Fruit fly (Drosophila melanogaster) Kc167 (cell line): ENCODE data around the gene gfzf.

ENCODE experiments used
- Myc ChIP-seq: fragments of >200 bp; optimal IDR thresholded peaks from 2 replicates; lab custom pipeline; 2017; ENCODE audit warnings: missing external identifiers
- Sin3A ChIP-seq: fragments of >200 bp; optimal IDR thresholded peaks from 2 replicates; lab custom pipeline; 2018; ENCODE audit warnings: missing external identifiers
- h ChIP-seq: fragments of >200 bp; optimal IDR thresholded peaks from 3 replicates; lab custom pipeline; 2018; ENCODE audit warnings: missing external identifiers
- insv ChIP-seq: fragments of >200 bp; optimal IDR thresholded peaks from 3 replicates; lab custom pipeline; 2018; ENCODE audit warnings: missing external identifiers
- psq ChIP-seq: fragments of >200 bp; optimal IDR thresholded peaks from 2 replicates; lab custom pipeline; 2017; ENCODE audit warnings: missing external identifiers
- ttk ChIP-seq: sonication (Bioruptor generic); optimal IDR thresholded peaks from 2 replicates; lab custom pipeline; 2017; ENCODE audit warnings: missing external identifiers

The gfzf gene

dm6 chr3R:7150544-7151406 is at the start of gene gfzf, which contains the start of gene Sas-4:
Gene gfzf (minus strand): TSS chr3R:7150968.
Gene Sas-4 (plus strand): TSS chr3R:7151367.
- TF ChIP-seq insv (lab: Kevin White, UChicago) (no peak), Myc (lab: Kevin White, UChicago) (no peak), ttk (lab: Kevin White, UChicago) (no peak), h (no peak), Sin3A (no peak)

DNA sequence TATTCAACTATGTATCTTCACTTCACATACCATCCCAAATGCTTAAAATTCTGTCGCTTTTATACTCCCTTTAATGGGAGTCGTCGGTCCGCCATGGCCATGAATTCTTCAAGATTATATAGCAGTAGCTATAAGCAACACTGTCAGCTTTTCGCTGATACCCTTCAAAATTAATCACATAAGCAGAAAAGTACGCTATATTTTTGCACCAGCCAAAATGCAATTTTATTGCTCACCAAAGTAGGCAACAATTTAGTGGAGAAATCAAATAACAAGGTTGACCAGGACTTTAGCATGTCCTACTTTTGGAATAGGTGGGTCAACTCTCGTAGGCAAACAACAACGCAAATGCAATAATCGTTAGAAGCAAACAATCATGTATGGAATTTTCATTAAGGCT is 49.1 kb upstream of the gfzf start:
- TF ChIP-seq h = no peak
- TF ChIP-seq psq = no peak
- no peak for TF ChIP-seq ttk (lab: Kevin White, UChicago)
- TF ChIP-seq Sin3A = no peak
- no peak for TF ChIP-seq Myc (lab: Kevin White, UChicago)
- no peak for TF ChIP-seq insv (lab: Kevin White, UChicago)

dm6 chr3R:7188697-7189096 is 37.9 kb upstream of the gfzf start:
- TF ChIP-seq psq = no peak
- no peak for TF ChIP-seq insv (lab: Kevin White, UChicago)
- no peak for TF ChIP-seq ttk (lab: Kevin White, UChicago)
- TF ChIP-seq Sin3A = no peak
- no peak for TF ChIP-seq Myc (lab: Kevin White, UChicago)
- no peak for TF ChIP-seq h

- no peak for TF ChIP-seq psq
- no peak for TF ChIP-seq insv (lab: Kevin White, UChicago)
- TF ChIP-seq ttk (lab: Kevin White, UChicago) = no peak
- TF ChIP-seq h = no peak
- no peak for TF ChIP-seq Sin3A
- TF ChIP-seq Myc (lab: Kevin White, UChicago) = no peak
Observed at dm6 chr3R:7187989-7188388, 37.2 kb upstream of the gfzf start.

DNA sequence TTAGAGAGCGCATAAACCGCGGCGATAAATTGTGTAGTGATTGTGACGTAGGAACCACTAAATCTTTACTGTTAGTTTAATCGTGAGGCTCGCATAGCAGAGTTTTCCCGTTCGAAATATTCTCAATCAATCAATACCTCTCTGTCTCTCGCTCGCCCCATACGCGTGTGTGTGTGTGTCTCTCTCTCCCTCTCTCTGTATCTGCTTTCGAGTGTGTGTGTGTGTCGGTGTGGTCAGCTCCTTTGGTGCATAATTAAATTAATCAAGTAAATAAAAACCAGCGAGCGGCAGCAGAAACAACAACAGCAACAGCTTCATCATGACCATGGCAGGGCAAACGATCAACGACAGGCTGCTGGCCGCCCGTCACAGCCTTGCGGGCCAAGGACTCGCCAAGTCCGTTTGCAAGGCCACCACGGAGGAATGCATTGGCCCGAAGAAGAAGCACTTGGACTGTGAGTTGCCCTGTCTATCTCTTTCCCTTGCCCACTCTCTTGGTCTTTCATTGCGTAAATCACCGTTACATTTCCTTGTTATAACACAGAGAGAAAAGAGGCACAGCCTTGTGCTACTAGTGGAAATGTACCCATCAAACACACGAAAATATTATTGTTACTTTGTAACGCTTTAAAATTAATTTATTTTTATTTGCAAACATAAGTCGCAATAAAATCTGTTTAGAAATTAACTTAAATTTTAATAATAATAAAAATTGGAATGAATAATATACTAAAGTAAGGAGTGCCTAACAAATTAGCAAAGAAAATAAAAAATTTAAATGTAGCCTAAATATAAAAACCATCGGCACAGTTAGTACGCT is 36.5 kb upstream of the gfzf start:
- no peak for TF ChIP-seq Sin3A
- no peak for TF ChIP-seq Myc (lab: Kevin White, UChicago)
- TF ChIP-seq psq = no peak
- no peak for TF ChIP-seq ttk (lab: Kevin White, UChicago)
- TF ChIP-seq insv (lab: Kevin White, UChicago) = no peak
- no peak for TF ChIP-seq h

- TF ChIP-seq psq (no peak), Sin3A (no peak), insv (lab: Kevin White, UChicago) (no peak), ttk (lab: Kevin White, UChicago) (no peak), h (no peak), Myc (lab: Kevin White, UChicago) (no peak)
Observed at dm6 chr3R:7186242-7187092, 35.7 kb upstream of the gfzf start, which contains the start of the genes CG10055 and lap. Gene CG10055 (minus strand): TSS chr3R:7186673. Gene lap (plus strand): TSS chr3R:7186994.

- TF ChIP-seq Myc (lab: Kevin White, UChicago) (no peak), psq (no peak), ttk (lab: Kevin White, UChicago) (no peak), h (no peak), Sin3A (no peak), insv (lab: Kevin White, UChicago) (no peak)
Observed at dm6 chr3R:7174755-7175154, 24.0 kb upstream of the gfzf start.

dm6 chr3R:7172978-7173377 is 22.2 kb upstream of the gfzf start:
- no peak for TF ChIP-seq insv (lab: Kevin White, UChicago)
- TF ChIP-seq ttk (lab: Kevin White, UChicago) = no peak
- TF ChIP-seq Myc (lab: Kevin White, UChicago) = no peak
- TF ChIP-seq Sin3A = no peak
- TF ChIP-seq psq = no peak
- no peak for TF ChIP-seq h

DNA sequence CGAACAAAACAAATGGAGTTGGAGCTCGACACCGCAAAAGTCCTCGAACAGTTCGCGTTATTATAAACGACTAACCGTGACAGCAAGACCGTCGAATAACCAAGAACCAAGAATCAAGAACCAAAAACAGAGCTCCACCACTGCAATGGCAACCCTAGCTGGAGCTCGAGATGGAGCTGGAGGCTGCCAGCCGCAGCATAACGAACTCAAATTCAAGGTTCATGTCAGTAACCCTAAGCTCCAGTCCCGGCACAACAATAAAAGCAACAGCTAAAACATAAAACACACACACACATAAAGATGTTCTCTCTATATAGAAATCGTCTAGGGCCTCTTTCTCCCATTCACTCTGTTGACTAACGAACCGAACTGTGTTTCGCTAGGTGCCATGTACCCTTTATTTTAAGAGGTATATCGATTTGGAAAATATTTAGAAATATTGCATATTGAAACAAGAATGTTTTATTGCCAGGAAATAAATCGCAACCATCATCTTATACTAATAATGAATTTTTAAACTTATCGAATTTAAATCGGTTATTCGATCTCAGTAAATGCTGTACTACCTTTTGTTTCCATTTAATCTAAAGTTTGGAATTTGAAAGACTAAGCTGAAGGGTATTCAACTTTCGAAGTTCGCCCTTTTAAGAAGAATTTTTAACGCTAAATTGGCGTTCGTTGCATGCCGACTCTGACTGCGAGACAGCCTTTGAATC is 20.8 kb upstream of the gfzf start:
- TF ChIP-seq Sin3A = no peak
- no peak for TF ChIP-seq Myc (lab: Kevin White, UChicago)
- no peak for TF ChIP-seq ttk (lab: Kevin White, UChicago)
- no peak for TF ChIP-seq insv (lab: Kevin White, UChicago)
- no peak for TF ChIP-seq psq

DNA sequence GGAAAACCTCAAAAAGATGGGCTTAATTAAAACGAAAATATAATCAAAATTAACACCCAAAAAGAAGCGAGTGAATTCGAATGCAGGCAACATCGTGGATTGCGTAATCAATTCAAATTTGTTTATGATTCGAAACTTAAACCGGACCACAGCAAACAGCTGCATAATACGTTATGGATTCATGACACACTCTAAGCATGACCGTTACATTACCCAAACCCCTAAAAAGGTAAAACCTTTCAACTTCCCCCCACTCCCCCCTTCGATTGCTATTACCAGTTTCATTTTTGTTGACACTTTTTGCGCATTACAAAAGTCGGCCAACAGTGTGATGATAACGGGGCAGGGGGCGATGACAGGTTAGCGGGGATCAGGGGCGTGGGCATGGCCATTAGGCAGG is 19.2 kb upstream of the gfzf start:
- no peak for TF ChIP-seq insv (lab: Kevin White, UChicago)
- no peak for TF ChIP-seq psq
- TF ChIP-seq Myc (lab: Kevin White, UChicago) = no peak
